Worm (Caenorhabditis elegans) whole organism, L2 larva: ENCODE results near the gene trpp-5.

Source experiments
- lin-13 ChIP-seq: fragments of 150-350 bp; optimal IDR thresholded peaks from 2 replicates; lab custom pipeline; 2014; ENCODE audit warnings: missing biosample characterization, missing genetic modification reagents, missing genetic modification characterization
- lin-39 ChIP-seq: fragments of 150-350 bp; optimal IDR thresholded peaks from 2 replicates; lab custom pipeline; 2014; ENCODE audit warnings: missing biosample characterization, missing genetic modification reagents, missing genetic modification characterization
- nhr-12 ChIP-seq: fragments of 150-350 bp; optimal IDR thresholded peaks from 2 replicates; lab custom pipeline; 2014; ENCODE audit warnings: missing biosample characterization, missing genetic modification characterization
- unc-39 ChIP-seq: fragments of 150-350 bp; optimal IDR thresholded peaks from 2 replicates; lab custom pipeline; 2014; ENCODE audit warnings: missing biosample characterization, missing genetic modification characterization

DNA sequence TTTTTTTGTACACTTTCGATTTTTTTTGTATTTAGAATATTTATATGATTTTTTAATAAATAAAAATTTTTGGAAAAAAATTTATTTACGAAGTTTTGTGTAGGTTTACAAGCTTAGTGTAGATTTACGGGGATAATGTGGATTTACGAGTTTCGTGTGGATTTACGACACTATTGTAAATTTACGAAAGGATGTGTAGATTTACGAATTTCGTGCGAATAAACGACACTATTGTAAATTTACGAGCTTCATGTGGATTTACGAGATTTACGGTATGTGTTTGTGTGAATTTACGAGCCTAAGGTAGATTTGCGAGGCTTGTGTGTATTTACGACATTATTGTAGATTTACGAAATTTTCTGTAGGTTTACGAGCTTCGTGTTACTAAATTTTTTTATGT lies 13.0 kb downstream of the trpp-5 start:
- TF ChIP-seq lin-39 (tag; lab: Kevin White, UChicago): no peak
- TF ChIP-seq nhr-12 (tag; lab: Kevin White, UChicago): no peak
- TF ChIP-seq unc-39 (tag; lab: Kevin White, UChicago): no peak
- TF ChIP-seq lin-13 (GFP tag; lab: Kevin White, UChicago): no peak
